Worm (Caenorhabditis elegans) whole organism, L3 larva: Measurements from ENCODE around the gene cyp-29A4.
A peak's percentile ranks its signal among the peaks of the same experiment; 100 is the strongest.

Experiments used
- ZK546.5 ChIP-seq: sonication (generic microtip); optimal IDR thresholded peaks from 2 replicates; lab custom pipeline; 2017; ENCODE audit warnings: missing biosample characterization, missing genetic modification characterization
- aly-2 ChIP-seq: fragments of 150-350 bp; optimal IDR thresholded peaks from 2 replicates; lab custom pipeline; 2014; ENCODE audit warnings: missing biosample characterization, missing genetic modification characterization
- ceh-16 ChIP-seq: sonication (generic microtip); optimal IDR thresholded peaks from 2 replicates; lab custom pipeline; 2017; ENCODE audit warnings: missing biosample characterization, missing genetic modification characterization
- ceh-28 ChIP-seq: fragments of 150-350 bp; optimal IDR thresholded peaks from 2 replicates; lab custom pipeline; 2014; ENCODE audit warnings: missing biosample characterization, missing genetic modification reagents, missing genetic modification characterization
- ceh-9 ChIP-seq: sonication (generic microtip); optimal IDR thresholded peaks from 2 replicates; lab custom pipeline; 2018; ENCODE audit warnings: missing biosample characterization, missing genetic modification characterization
- daf-12 ChIP-seq: fragments of 150-350 bp; optimal IDR thresholded peaks from 2 replicates; lab custom pipeline; 2014; ENCODE audit warnings: missing biosample characterization, missing genetic modification reagents, missing genetic modification characterization
- egl-27 ChIP-seq: sonication (generic microtip); optimal IDR thresholded peaks from 4 replicates; lab custom pipeline; 2017; ENCODE audit warnings: missing biosample characterization, missing genetic modification reagents, missing genetic modification characterization
- egl-5 ChIP-seq: fragments of 150-350 bp; optimal IDR thresholded peaks from 2 replicates; lab custom pipeline; 2017; ENCODE audit warnings: missing biosample characterization, missing genetic modification reagents, missing genetic modification characterization, inconsistent platforms
- elt-2 ChIP-seq: sonication (generic microtip); optimal IDR thresholded peaks from 2 replicates; lab custom pipeline; 2016; ENCODE audit warnings: missing genetic modification reagents, mild to moderate bottlenecking, missing genetic modification characterization, missing compliant biosample characterization
- elt-3 ChIP-seq, 3 experiments: fragments of 150-350 bp in 1 of 3; sonication (generic microtip) in 2 of 3; optimal IDR thresholded peaks; 2 replicates in 2 of 3; 4 replicates in 1 of 3; lab custom pipeline; 2014 to 2017; ENCODE audit warnings: missing biosample characterization in 3 of 3, missing genetic modification characterization in 3 of 3
- fkh-10 ChIP-seq: sonication (generic microtip); optimal IDR thresholded peaks from 2 replicates; lab custom pipeline; 2017; ENCODE audit warnings: missing biosample characterization, missing genetic modification reagents, missing genetic modification characterization
- fkh-2 ChIP-seq: fragments of 150-350 bp; optimal IDR thresholded peaks from 2 replicates; lab custom pipeline; 2014; ENCODE audit warnings: missing biosample characterization, missing genetic modification reagents, missing genetic modification characterization
- hmg-11 ChIP-seq: sonication (generic microtip); optimal IDR thresholded peaks from 2 replicates; lab custom pipeline; 2016; ENCODE audit warnings: missing genetic modification characterization, missing compliant biosample characterization
- jun-1 ChIP-seq: fragments of 150-350 bp; optimal IDR thresholded peaks from 2 replicates; lab custom pipeline; 2014; ENCODE audit warnings: missing biosample characterization, missing genetic modification reagents, missing genetic modification characterization
- lin-15B ChIP-seq: fragments of 150-350 bp; optimal IDR thresholded peaks from 2 replicates; lab custom pipeline; 2014; ENCODE audit warnings: missing biosample characterization, missing genetic modification characterization
- lin-39 ChIP-seq: fragments of 150-350 bp; optimal IDR thresholded peaks from 2 replicates; lab custom pipeline; 2018; ENCODE audit warnings: missing biosample characterization, missing genetic modification reagents, missing genetic modification characterization
- lsy-12 ChIP-seq: sonication (generic microtip); optimal IDR thresholded peaks from 2 replicates; lab custom pipeline; 2016; ENCODE audit warnings: mild to moderate bottlenecking, missing genetic modification characterization, missing compliant biosample characterization
- mdl-1 ChIP-seq: fragments of 150-350 bp; optimal IDR thresholded peaks from 2 replicates; lab custom pipeline; 2014; ENCODE audit warnings: missing biosample characterization, missing genetic modification characterization
- nfya-1 ChIP-seq: sonication (generic microtip); optimal IDR thresholded peaks from 2 replicates; lab custom pipeline; 2017; ENCODE audit warnings: missing genetic modification characterization, mild to moderate bottlenecking, missing compliant biosample characterization, antibody characterized with exemption, moderate library complexity; ENCODE audit not compliant: insufficient read depth
- nhr-11 ChIP-seq: fragments of 150-350 bp; optimal IDR thresholded peaks from 2 replicates; lab custom pipeline; 2014; ENCODE audit warnings: missing biosample characterization, missing genetic modification characterization
- nhr-12 ChIP-seq: fragments of 150-350 bp; optimal IDR thresholded peaks from 2 replicates; lab custom pipeline; 2014; ENCODE audit warnings: missing biosample characterization, missing genetic modification characterization
- nhr-23 ChIP-seq: fragments of 150-350 bp; optimal IDR thresholded peaks from 2 replicates; lab custom pipeline; 2014; ENCODE audit warnings: missing biosample characterization, missing genetic modification reagents, missing genetic modification characterization
- nhr-237 ChIP-seq: fragments of 150-350 bp; optimal IDR thresholded peaks from 2 replicates; lab custom pipeline; 2014; ENCODE audit warnings: missing biosample characterization, missing genetic modification characterization
- nhr-67 ChIP-seq: fragments of 150-350 bp; optimal IDR thresholded peaks from 2 replicates; lab custom pipeline; 2014; ENCODE audit warnings: missing biosample characterization, missing genetic modification characterization
- nhr-76 ChIP-seq: fragments of 150-350 bp; sonication (generic microtip); optimal IDR thresholded peaks from 5 replicates; lab custom pipeline; 2014; ENCODE audit warnings: missing biosample characterization, missing genetic modification characterization
- pha-4 ChIP-seq: fragments of 150-350 bp; optimal IDR thresholded peaks from 2 replicates; lab custom pipeline; 2014; ENCODE audit warnings: missing biosample characterization, missing genetic modification reagents, missing genetic modification characterization
- pqm-1 ChIP-seq: fragments of 150-350 bp; optimal IDR thresholded peaks from 2 replicates; lab custom pipeline; 2017; ENCODE audit warnings: missing biosample characterization, missing genetic modification characterization, inconsistent platforms
- unc-39 ChIP-seq: sonication (generic microtip); optimal IDR thresholded peaks from 4 replicates; lab custom pipeline; 2017; ENCODE audit warnings: missing biosample characterization, missing genetic modification characterization
- unc-62 ChIP-seq: fragments of 150-350 bp; sonication (generic microtip); optimal IDR thresholded peaks from 4 replicates; lab custom pipeline; 2014; ENCODE audit warnings: missing biosample characterization, missing genetic modification reagents, missing genetic modification characterization
- ztf-4 ChIP-seq: fragments of 150-350 bp; optimal IDR thresholded peaks from 2 replicates; lab custom pipeline; 2014; ENCODE audit warnings: missing biosample characterization, missing genetic modification characterization

The cyp-29A4 gene

DNA sequence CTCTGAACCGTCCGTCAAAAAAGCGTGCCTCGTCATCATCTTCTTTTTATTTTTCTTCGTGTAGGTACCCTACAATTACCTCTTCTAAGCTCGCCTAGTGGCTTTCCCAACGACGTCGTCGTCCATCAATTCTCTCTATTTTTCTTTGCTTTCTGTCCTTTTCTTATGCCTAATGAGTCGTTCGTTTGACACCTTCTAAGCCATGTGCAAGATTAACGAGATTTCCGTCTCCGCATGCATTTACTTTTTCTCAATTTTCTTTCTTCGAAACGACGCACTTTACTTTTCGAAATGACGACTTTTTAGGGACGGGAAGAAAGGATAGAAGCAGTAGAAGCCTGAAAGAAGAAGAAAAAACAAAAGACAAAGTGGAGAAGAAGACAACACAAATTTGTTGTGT, 11.8 kb downstream of the cyp-29A4 start, which contains the start of gene ZK287.1:
Gene ZK287.1, plus strand, starts transcription at position 301 of the 400 bp plus-strand sequence.
- no peak for TF ChIP-seq ceh-16
- TF ChIP-seq nhr-11 (tag; lab: Kevin White, UChicago): no peak
- TF ChIP-seq fkh-10 (GFP tag; lab: Kevin White, UChicago): no peak
- TF ChIP-seq elt-2: no peak
- TF ChIP-seq nfya-1 (tag; lab: Kevin White, UChicago): peak; percentile 27
- TF ChIP-seq nhr-12 (tag; lab: Kevin White, UChicago): no peak
- no peak for TF ChIP-seq elt-3 (tag; optimal IDR thresholded peaks at IDR 0.05; lab: Kevin White, UChicago)
- TF ChIP-seq nhr-76 (tag; lab: Kevin White, UChicago): no peak
- TF ChIP-seq daf-12 (tag; lab: Kevin White, UChicago): no peak
- peak; percentile 15 for TF ChIP-seq lin-39 (tag; lab: Kevin White, UChicago)
- no peak for TF ChIP-seq unc-39 (tag; lab: Kevin White, UChicago)
- TF ChIP-seq fkh-2 (tag; lab: Kevin White, UChicago): no peak
- TF ChIP-seq lsy-12 (tag; lab: Kevin White, UChicago): no peak

DNA sequence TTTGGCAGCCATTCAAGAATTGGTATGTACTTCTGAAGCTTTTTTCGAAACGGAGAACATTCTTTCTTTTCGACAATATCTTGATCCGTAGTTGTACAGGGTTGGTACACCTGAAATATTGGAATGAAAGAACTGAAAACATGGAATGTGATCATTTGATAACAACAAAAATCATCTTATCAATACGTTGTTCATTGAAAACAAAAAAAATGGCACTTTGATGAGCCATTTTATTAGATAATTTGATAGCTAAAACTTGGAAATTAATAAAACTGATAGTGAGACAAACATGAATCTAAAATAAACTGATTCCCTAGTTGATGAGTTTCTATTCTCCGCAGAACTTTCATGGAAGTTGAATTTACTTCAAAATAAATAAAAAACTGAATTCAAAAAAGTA, 17.9 kb downstream of the cyp-29A4 start:
- TF ChIP-seq ceh-28 (no peak), aly-2 (tag; lab: Kevin White, UChicago) (no peak), elt-2 (peak; percentile 70), egl-27 (tag; lab: Kevin White, UChicago) (no peak)
- TF ChIP-seq, all 47 proteins: peak for 1

DNA sequence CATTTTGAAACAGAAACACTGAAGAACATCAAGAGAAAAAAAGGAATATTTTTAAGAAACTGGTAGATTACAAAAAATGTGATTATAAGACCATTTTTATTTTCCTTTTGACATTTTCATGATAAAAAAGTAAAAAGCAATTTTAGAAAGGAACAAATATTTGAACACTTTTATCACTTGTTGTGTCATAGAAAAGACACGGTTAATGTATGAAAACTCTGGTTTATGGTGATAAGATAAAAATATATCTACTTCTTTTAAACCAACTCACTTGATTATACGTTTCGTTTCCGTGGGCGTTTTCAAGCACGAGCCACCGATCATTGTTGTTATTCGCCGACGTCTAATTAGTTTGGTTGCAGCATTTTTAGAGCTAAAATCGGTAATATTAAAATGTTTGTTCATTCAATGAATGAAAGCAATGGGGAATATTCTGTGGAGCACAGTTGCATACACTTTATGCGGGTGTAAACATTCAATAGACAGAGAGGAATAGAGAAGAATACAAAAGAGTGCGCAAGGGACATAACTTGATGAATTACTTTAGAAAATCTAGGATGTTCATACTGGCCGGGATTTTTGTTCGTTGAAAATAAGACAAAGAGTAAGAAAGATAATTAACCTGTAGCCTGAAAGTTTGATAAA, 18.8 kb downstream of the cyp-29A4 start, which contains the start of gene sulp-8:
Gene sulp-8, minus strand, starts transcription at position 469 of the 645 bp plus-strand sequence.
- peak; percentile 51 for TF ChIP-seq pha-4 (tag; lab: Kevin White, UChicago)
- TF ChIP-seq nhr-11 (tag; lab: Kevin White, UChicago): no peak
- peak; percentile 71 for TF ChIP-seq elt-2

DNA sequence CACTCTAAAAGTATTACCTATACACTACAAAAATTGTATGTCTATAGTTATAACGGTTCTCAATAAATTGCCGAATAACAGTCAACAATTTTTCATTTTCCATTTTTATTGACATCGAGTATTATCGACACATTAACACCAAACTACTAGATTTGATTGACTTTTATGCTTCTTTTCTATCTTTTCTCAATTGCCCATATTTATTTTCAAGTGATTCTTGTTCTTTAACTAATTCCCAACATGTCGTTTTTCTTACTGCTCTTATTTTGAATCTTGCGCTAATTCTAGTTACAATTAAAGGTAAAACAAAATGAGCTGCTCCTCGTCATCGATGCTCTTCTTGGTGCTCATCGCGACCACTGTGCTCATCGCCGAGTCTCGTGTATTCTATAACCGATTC, 23.4 kb downstream of the cyp-29A4 start, which contains the start of gene cthd-1:
Gene cthd-1, plus strand, starts transcription at position 301 of the 400 bp plus-strand sequence.
- no peak for TF ChIP-seq lin-15B (tag; lab: Kevin White, UChicago)
- no peak for TF ChIP-seq egl-5 (tag; lab: Kevin White, UChicago)
- TF ChIP-seq fkh-2 (tag; lab: Kevin White, UChicago): no peak
- TF ChIP-seq unc-62 (GFP tag; lab: Kevin White, UChicago): no peak
- no peak for TF ChIP-seq nhr-23 (tag; lab: Kevin White, UChicago)
- no peak for TF ChIP-seq pha-4 (tag; lab: Kevin White, UChicago)
- no peak for TF ChIP-seq hmg-11
- TF ChIP-seq daf-12 (tag; lab: Kevin White, UChicago): no peak
- TF ChIP-seq ceh-9: no peak
- TF ChIP-seq mdl-1 (tag; lab: Kevin White, UChicago): no peak
- TF ChIP-seq nhr-67 (tag; lab: Kevin White, UChicago): no peak
- no peak for TF ChIP-seq nhr-237 (tag; lab: Kevin White, UChicago)
- TF ChIP-seq jun-1 (tag; lab: Kevin White, UChicago): no peak
- TF ChIP-seq nhr-76 (tag; lab: Kevin White, UChicago): no peak
- TF ChIP-seq nfya-1 (tag; lab: Kevin White, UChicago): no peak

DNA sequence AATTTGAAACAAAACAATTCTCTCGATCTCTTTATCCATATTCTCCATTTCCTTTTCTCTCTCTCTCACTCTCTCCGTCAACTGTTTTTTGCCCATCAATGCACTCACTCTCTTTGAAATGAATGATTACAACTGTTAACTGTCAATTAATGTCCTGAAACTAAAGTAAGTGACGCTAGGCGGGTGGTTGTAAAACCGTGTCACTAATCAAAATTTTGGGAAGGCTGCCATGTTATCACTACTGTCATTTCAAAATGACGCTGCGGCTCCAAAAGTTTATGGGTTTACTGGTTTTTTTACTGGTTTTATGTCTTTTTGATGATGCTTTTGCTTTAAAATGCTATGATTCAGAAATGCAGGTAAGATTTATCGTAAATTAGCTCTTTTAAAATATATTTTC, 24.6 kb downstream of the cyp-29A4 start, which contains the start of gene ZK287.9:
Gene ZK287.9, plus strand, starts transcription at position 192 of the 400 bp plus-strand sequence.
- TF ChIP-seq elt-2 (peak; percentile 67), nhr-12 (tag; lab: Kevin White, UChicago) (no peak), pqm-1 (tag; lab: Kevin White, UChicago) (peak; percentile 37), nhr-237 (tag; lab: Kevin White, UChicago) (no peak)
- TF ChIP-seq, all 47 proteins: peak for 2

DNA sequence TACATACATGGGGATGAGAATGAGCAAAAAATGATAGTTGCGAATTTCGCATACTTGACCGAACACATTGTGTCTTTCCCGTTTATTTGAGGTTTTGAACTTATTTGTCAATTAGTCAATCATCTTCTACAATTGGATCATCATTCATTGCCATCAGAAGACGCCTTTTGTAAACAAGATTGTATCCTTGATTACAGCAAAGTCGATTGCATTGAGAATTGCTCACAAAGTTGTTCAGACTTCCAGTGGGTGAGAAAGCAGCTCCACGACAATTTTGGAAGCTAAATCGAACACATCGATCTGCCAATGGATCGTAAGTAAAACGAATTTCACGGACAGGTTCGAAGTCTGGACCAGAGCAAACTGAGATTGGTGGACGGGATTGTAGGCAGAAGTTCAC, 25.7 kb downstream of the cyp-29A4 start:
- no peak for TF ChIP-seq nhr-237 (tag; lab: Kevin White, UChicago)
- no peak for TF ChIP-seq nfya-1 (tag; lab: Kevin White, UChicago)
- no peak for TF ChIP-seq ztf-4 (tag; lab: Kevin White, UChicago)
- no peak for TF ChIP-seq egl-27 (tag; lab: Kevin White, UChicago)
- no peak for TF ChIP-seq aly-2 (tag; lab: Kevin White, UChicago)
- no peak for TF ChIP-seq nhr-67 (tag; lab: Kevin White, UChicago)
- TF ChIP-seq ZK546.5: no peak
